Worm (Caenorhabditis elegans): ENCODE data around the gene let-23.

ce11 chrII:9156277-9156676, 41.0 kb upstream of the let-23 start:
- TF ChIP-seq lin-26 (GFP tag; IDR thresholded peaks at IDR 0.05) (no peak), unc-62 (GFP tag; optimal IDR thresholded peaks at IDR 0.05) (no peak)

Measured in whole organism, young adult.